Fruit fly (Drosophila melanogaster): ENCODE results near the gene alpha-Est6.

The alpha-Est6 gene

dm6 chr3R:7500513-7500912, 28.1 kb downstream of the alpha-Est6 start (continued):
- no peak for TF ChIP-seq pita (GFP tag; optimal IDR thresholded peaks at IDR 0.05)
- TF ChIP-seq H15 (GFP tag; IDR thresholded peaks at IDR 0.05) = peak; percentile 25; the same call in 1 of the 3 replicates
- TF ChIP-seq CG6689 (GFP tag; IDR thresholded peaks at IDR 0.05) = peak; percentile 30; the same call in 1 of the 2 replicates
- TF ChIP-seq HLH3B (GFP tag; IDR thresholded peaks at IDR 0.05) = 0 out of 2 replicates have a peak, but pooled peaks have one; percentile 23
- no peak for TF ChIP-seq CG17829 (tag; optimal IDR thresholded peaks at IDR 0.05)
- peak; percentile 5 for TF ChIP-seq D19B (GFP tag; optimal IDR thresholded peaks at IDR 0.05)
- no peak for TF ChIP-seq CG4282 (GFP tag; optimal IDR thresholded peaks at IDR 0.05)
- TF ChIP-seq CG32532 (GFP tag; IDR thresholded peaks at IDR 0.05) = peak; percentile 57
- no peak for TF ChIP-seq emc (GFP tag; optimal IDR thresholded peaks at IDR 0.05)
- no peak for TF ChIP-seq CG12219 (GFP tag; optimal IDR thresholded peaks at IDR 0.05)
- TF ChIP-seq CG30403 (GFP tag; optimal IDR thresholded peaks at IDR 0.05) = peak; percentile 4
- peak; percentile 62 for TF ChIP-seq Atf6 (GFP tag; IDR thresholded peaks at IDR 0.05)
- TF ChIP-seq bcd (GFP tag; optimal IDR thresholded peaks at IDR 0.05) = peak; percentile 17
- TF ChIP-seq prd (optimal IDR thresholded peaks at IDR 0.05) = no peak
- peak; percentile 31; the same call in 2 of the 3 replicates for TF ChIP-seq prd (GFP tag; IDR thresholded peaks at IDR 0.05)
- peak; percentile 44; the same call in 1 of the 2 replicates for TF ChIP-seq al (GFP tag; IDR thresholded peaks at IDR 0.05)
- no peak for TF ChIP-seq tin (GFP tag; optimal IDR thresholded peaks at IDR 0.05)
- TF ChIP-seq CG31224 (GFP tag; IDR thresholded peaks at IDR 0.05) = 0 out of 2 replicates have a peak, but pooled peaks have one; percentile 11
- 0 out of 3 replicates have a peak, but pooled peaks have one; percentile 44 for TF ChIP-seq CG2889 (GFP tag; IDR thresholded peaks at IDR 0.05)
- TF ChIP-seq slbo (GFP tag; IDR thresholded peaks at IDR 0.05) = peak; percentile 80
- TF ChIP-seq dpn (GFP tag; optimal IDR thresholded peaks at IDR 0.05) = peak in 1 of 2 experiments; percentile 51
- no peak for TF ChIP-seq toy (GFP tag; IDR thresholded peaks at IDR 0.05)
- TF ChIP-seq Meics (GFP tag; optimal IDR thresholded peaks at IDR 0.05) = peak; percentile 36
- peak; percentile 76 for TF ChIP-seq CG2120 (GFP tag; optimal IDR thresholded peaks at IDR 0.05)
- TF ChIP-seq CG4360 (GFP tag; IDR thresholded peaks at IDR 0.05) = no peak
- peak; percentile 10 for TF ChIP-seq CG9727 (GFP tag; optimal IDR thresholded peaks at IDR 0.05)
- no peak for TF ChIP-seq CG8359 (GFP tag; optimal IDR thresholded peaks at IDR 0.05; ENCODE audit: borderline replicate concordance)
- TF ChIP-seq Myb (GFP tag; optimal IDR thresholded peaks at IDR 0.05) = no peak
- no peak for TF ChIP-seq fd96Cb (tag; optimal IDR thresholded peaks at IDR 0.05)
- TF ChIP-seq CG18599 (GFP tag; optimal IDR thresholded peaks at IDR 0.05) = peak; percentile 24
- TF ChIP-seq so (GFP tag; IDR thresholded peaks at IDR 0.05) = no peak
- TF ChIP-seq her (GFP tag; optimal IDR thresholded peaks at IDR 0.05) = no peak
- no peak for TF ChIP-seq Dad (GFP tag; optimal IDR thresholded peaks at IDR 0.05)
- peak; percentile 28 for TF ChIP-seq CG2678 (tag; optimal IDR thresholded peaks at IDR 0.05)
- peak; percentile 82 for TF ChIP-seq sd (tag; optimal IDR thresholded peaks at IDR 0.05)
- TF ChIP-seq zfh1 (GFP tag; IDR thresholded peaks at IDR 0.05) = peak; percentile 36; the same call in 1 of the 3 replicates
- peak; percentile 2 for TF ChIP-seq pho (GFP tag; optimal IDR thresholded peaks at IDR 0.05)
- TF ChIP-seq Adf1 (GFP tag; IDR thresholded peaks at IDR 0.05) = peak; percentile 18; the same call in 1 of the 2 replicates
- no peak for TF ChIP-seq CG43689 (GFP tag; IDR thresholded peaks at IDR 0.05)
- TF ChIP-seq otp (GFP tag; IDR thresholded peaks at IDR 0.05) = no peak
- peak; percentile 44 for TF ChIP-seq grau (tag; optimal IDR thresholded peaks at IDR 0.05)
- TF ChIP-seq ato (GFP tag; IDR thresholded peaks at IDR 0.05; ENCODE audit: partially characterized antibody) = no peak
- TF ChIP-seq sqz (GFP tag; optimal IDR thresholded peaks at IDR 0.05) = no peak
- no peak for TF ChIP-seq Bdp1 (GFP tag; optimal IDR thresholded peaks at IDR 0.05)
- 0 out of 2 replicates have a peak, but pooled peaks have one; percentile 14 for TF ChIP-seq ranshi (GFP tag; IDR thresholded peaks at IDR 0.05)
- TF ChIP-seq ewg (GFP tag; optimal IDR thresholded peaks at IDR 0.05) = no peak
- TF ChIP-seq row (GFP tag; IDR thresholded peaks at IDR 0.05) = peak; percentile 70
- TF ChIP-seq H2.0 (GFP tag; IDR thresholded peaks at IDR 0.05) = peak; percentile 54
- no peak for TF ChIP-seq NC2α (GFP tag; optimal IDR thresholded peaks at IDR 0.05)
- TF ChIP-seq Rfx (GFP tag; IDR thresholded peaks at IDR 0.05) = peak; percentile 59
- TF ChIP-seq CG8290 (GFP tag; optimal IDR thresholded peaks at IDR 0.05) = no peak
- TF ChIP-seq CG8290 (tag; optimal IDR thresholded peaks at IDR 0.05) = peak in 1 of 2 experiments; percentile 6
- TF ChIP-seq CG4424 (GFP tag; optimal IDR thresholded peaks at IDR 0.05) = no peak
